Worm (Caenorhabditis elegans): ENCODE data around the gene msp-19.

The msp-19 gene

ce11 chrIV:5281457-5281856 lies 21.1 kb downstream of the msp-19 start:
- TF ChIP-seq lsy-27 (tag; optimal IDR thresholded peaks at IDR 0.05; ENCODE audit: borderline replicate concordance, insufficient read depth) (no peak), madf-8 (GFP tag; conservative IDR thresholded peaks at IDR 0.05) (no peak), ZK185.1 (tag; optimal IDR thresholded peaks at IDR 0.05; ENCODE audit: poor library complexity, severe bottlenecking) (no peak), attf-5 (GFP tag; optimal IDR thresholded peaks at IDR 0.05) (no peak), mes-4 (tag; optimal IDR thresholded peaks at IDR 0.05) (no peak), aptf-2 (GFP tag; conservative IDR thresholded peaks at IDR 0.05) (no peak), ceh-27 (GFP tag; optimal IDR thresholded peaks at IDR 0.05) (no peak), hlh-12 (tag; optimal IDR thresholded peaks at IDR 0.05) (no peak), Y53G8AR.9 (GFP tag; conservative IDR thresholded peaks at IDR 0.05) (no peak), nfya-2 (GFP tag; IDR thresholded peaks at IDR 0.05) (no peak), ccch-3 (GFP tag; optimal IDR thresholded peaks at IDR 0.05) (no peak)

ce11 chrIV:5287190-5287589 lies 26.8 kb downstream of the msp-19 start:
- no peak for TF ChIP-seq gei-17 (GFP tag; optimal IDR thresholded peaks at IDR 0.05)

ce11 chrIV:5288932-5289331 lies 28.5 kb downstream of the msp-19 start:
- TF ChIP-seq K12H6.12 (tag; optimal IDR thresholded peaks at IDR 0.05) (no peak), dpl-1 (GFP tag; optimal IDR thresholded peaks at IDR 0.05) (no peak), nhr-179 (tag; optimal IDR thresholded peaks at IDR 0.05) (no peak), ztf-26 (tag; optimal IDR thresholded peaks at IDR 0.05) (no peak), mcd-1 (GFP tag; IDR thresholded peaks at IDR 0.05) (no peak), hsf-1 (GFP tag; IDR thresholded peaks at IDR 0.05) (no peak)

DNA sequence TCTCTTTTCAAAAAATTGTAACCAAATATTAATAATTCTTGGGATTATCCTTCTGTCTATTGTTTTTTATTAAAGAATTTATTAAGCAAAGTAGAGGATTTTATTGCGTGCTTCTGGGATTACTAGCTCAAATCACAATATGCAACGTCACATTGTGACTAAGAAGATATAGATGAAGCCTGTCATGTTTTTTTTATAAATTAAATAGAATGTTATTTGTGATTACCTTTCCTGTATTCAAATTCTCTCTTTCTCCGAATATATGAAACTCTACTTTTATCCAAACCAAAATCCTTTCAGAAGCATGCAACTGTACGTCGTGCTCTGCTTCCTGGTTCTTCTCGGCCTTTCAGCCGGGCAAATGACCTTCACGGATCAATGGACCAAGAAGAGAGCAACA lies 30.2 kb downstream of the msp-19 start, which contains the start of gene nlp-47:
Gene nlp-47, plus strand, starts transcription at position 301 of the 400 bp plus-strand sequence.
- TF ChIP-seq nhr-27 (tag; optimal IDR thresholded peaks at IDR 0.05) (no peak), hsf-1 (GFP tag; IDR thresholded peaks at IDR 0.05) (no peak), akir-1 (GFP tag; optimal IDR thresholded peaks at IDR 0.05) (no peak), aptf-2 (GFP tag; conservative IDR thresholded peaks at IDR 0.05) (no peak), repo-1 (tag; optimal IDR thresholded peaks at IDR 0.05) (no peak), madf-10 (tag; optimal IDR thresholded peaks at IDR 0.05) (no peak), attf-6 (GFP tag; IDR thresholded peaks at IDR 0.05) (no peak)

DNA sequence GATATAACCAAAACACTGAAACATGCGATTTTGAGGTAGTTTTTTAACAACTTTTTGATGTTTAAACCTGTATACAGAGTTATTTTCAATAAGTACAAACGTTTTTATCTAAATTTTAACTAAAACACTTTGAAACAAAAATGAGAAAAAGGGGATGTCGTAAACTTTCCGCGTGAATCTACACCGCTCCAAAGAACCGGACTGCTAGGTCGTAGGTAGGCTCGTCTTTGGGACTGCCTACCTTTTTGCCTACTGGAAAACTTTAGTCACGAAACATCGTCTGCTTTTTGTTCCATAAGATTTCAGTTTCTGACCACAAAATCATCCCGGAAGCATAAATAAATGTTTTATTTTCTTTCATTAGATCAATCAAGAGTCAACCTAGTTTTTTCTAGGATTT lies 30.8 kb downstream of the msp-19 start:
- TF ChIP-seq ceh-100 (GFP tag; IDR thresholded peaks at IDR 0.05) (no peak), egrh-3 (GFP tag; IDR thresholded peaks at IDR 0.05) (no peak), zim-3 (tag; optimal IDR thresholded peaks at IDR 0.05) (no peak), ekl-4 (GFP tag; IDR thresholded peaks at IDR 0.05) (no peak)

DNA sequence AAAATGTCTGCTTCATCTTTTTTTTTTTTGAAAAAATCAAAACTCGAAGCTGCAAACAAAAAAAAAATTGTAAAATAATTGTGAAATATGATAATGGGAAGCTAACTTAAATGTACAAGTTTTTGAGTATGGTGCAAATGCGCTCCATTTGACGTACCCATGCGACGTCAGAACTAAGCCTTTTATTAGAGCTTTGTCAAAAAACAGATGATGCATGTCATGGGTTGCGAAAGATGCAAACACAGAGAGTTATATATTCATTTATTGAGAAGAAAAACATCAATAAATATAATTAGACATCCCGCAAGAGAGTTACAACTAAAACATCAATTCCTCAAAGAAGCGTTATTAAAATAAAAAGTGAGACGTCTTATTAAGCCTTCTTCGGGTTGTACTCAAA lies 34.1 kb downstream of the msp-19 start:
- TF ChIP-seq madf-10 (tag; optimal IDR thresholded peaks at IDR 0.05) (no peak), die-1 (tag; optimal IDR thresholded peaks at IDR 0.05) (no peak), egrh-3 (GFP tag; IDR thresholded peaks at IDR 0.05) (no peak), B0019.2 (GFP tag; conservative IDR thresholded peaks at IDR 0.05) (no peak), T07F8.4 (tag; optimal IDR thresholded peaks at IDR 0.05) (no peak), nhr-120 (GFP tag; IDR thresholded peaks at IDR 0.05) (no peak), xnd-1 (tag; optimal IDR thresholded peaks at IDR 0.05) (no peak), ceh-27 (GFP tag; optimal IDR thresholded peaks at IDR 0.05) (no peak), lin-54 (GFP tag; optimal IDR thresholded peaks at IDR 0.05) (no peak), lin-26 (GFP tag; IDR thresholded peaks at IDR 0.05) (no peak), nhr-27 (tag; optimal IDR thresholded peaks at IDR 0.05) (no peak), let-607 (tag; optimal IDR thresholded peaks at IDR 0.05) (no peak), hlh-12 (tag; optimal IDR thresholded peaks at IDR 0.05) (no peak)
